Worm (Caenorhabditis elegans): ENCODE data around the gene Y43F8B.3.

DNA sequence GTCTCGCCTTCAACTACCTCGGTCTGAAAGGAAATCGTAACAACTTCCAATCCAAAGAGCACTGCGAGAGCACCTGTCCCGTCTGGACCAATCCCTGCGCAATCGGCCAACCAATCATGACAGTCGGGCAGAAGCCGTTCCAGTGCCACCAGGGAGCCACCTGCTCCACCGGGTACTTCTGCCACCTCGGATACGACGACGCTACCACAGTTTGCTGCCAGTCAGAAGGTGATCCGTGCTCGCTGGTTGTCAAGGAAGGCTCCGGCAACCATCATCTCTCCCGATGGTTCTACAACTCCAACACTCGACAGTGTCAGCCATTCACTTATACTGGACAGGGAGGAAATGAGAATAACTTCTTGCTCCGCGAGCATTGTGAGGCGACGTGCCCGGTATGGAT lies 6.2 kb downstream of the Y43F8B.3 start:
- TF ChIP-seq him-1 (tag; optimal IDR thresholded peaks at IDR 0.05) (no peak), dao-5 (tag; optimal IDR thresholded peaks at IDR 0.05) (no peak), W03F9.2 (tag; optimal IDR thresholded peaks at IDR 0.05) (no peak)

All from whole organism, L4/young adult.